Fruit fly (Drosophila melanogaster): ENCODE results near the gene lin-52.

The lin-52 gene

DNA sequence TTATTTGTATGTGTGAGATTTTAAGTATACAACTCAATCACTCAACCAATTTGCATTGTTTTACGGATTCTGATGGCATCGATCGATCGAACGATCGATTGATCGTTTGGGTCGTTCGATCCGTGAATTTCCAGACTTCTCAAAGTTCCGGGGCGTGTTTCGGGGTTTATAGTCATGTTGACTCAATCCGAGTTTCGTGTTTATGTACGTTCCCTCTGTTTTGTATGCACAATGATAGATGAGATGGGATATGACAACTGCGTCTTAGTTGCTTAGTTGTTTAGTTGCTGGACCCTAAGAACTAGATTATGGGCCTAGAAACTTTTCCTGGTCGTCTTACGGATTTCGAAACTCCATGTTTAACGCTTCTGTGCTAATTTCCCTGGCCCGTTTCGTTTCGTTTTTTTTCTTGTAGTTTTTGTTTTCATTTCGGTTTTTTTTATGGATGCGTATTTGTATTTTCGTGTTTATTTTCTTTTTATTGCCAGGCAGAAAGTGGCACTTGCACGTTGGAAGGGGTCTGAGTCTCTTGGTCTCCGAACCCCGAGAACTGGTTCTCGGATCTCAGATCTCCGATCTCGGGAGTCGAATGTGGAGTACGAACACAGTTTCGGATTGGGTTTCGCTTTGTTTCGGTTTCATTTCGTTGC is 14.0 kb upstream of the lin-52 start:
- no peak for TF ChIP-seq insv (optimal IDR thresholded peaks at IDR 0.05)
- no peak for TF ChIP-seq Myc (optimal IDR thresholded peaks at IDR 0.05)

DNA sequence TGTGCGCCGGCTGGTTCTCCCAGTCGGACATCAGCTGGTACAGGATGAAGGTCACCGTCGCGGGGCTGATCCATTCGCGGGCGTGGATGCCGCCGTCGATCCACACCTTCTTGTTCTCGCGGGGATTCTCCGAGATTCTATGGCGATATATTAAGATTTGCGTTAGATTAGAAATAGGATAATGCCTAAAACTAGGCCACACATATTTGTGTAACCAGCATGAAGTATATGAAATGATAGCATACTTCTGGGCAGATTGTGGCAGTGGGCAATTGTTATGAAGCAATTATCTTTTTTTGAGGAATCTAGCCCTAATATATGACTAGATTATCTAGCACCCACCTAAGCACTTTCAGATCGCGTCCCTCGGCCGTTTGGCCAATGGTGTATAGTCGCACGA is 12.0 kb upstream of the lin-52 start:
- TF ChIP-seq ttk (optimal IDR thresholded peaks at IDR 0.05), result no peak
- TF ChIP-seq insv (optimal IDR thresholded peaks at IDR 0.05), result no peak
- no peak for TF ChIP-seq Sin3A (optimal IDR thresholded peaks at IDR 0.05)
- TF ChIP-seq h (optimal IDR thresholded peaks at IDR 0.05), result no peak
- no peak for TF ChIP-seq Myc (optimal IDR thresholded peaks at IDR 0.05)
- no peak for TF ChIP-seq psq (optimal IDR thresholded peaks at IDR 0.05)

DNA sequence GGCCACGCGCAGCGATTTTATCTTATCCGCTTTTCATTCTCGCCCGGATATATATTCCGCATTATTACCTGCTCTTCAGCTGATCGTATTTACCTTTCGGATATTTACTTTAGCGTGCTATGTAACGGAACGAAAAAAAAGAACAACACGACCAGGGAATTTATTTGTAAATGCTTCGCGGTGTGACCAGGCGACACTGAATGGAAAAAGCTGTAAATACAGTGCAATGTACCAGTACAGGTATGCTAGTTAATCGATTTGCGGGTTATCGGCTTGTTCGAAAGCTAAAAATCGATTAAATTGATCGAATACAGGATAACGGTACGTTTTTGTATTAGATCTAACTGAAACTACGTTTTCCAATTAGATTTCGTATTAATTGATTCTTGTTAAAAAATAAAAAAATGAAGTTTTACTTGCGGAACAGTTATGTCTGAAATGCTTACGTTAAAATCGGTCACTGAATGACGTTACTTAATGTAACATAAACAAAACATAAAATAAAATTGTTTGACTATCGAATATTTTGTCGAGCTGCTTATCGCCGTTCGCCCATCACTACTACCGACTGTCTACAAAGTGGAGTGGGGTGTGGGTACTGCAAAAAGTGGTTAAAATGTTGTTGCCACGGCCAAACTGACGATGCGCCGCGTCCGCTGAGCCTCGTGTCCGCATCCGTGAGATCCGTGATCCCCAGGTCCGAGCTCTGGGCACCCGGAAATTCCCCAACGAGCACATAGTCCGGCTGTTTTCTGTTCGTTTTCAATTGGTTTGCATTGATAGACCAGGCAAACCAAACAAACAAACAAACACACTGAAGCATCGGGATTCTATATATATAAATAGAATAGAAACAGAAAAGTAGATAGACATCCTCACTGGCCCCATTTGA is 9.5 kb upstream of the lin-52 start, which contains the start of the genes MAPk-Ak2 and CG42699:
TSS of gene MAPk-Ak2 (minus strand) at position 203 of the 892 bp plus-strand sequence.
TSS of gene CG42699 (plus strand) at position 553 of the 892 bp plus-strand sequence.
- TF ChIP-seq Myc (optimal IDR thresholded peaks at IDR 0.05) (no peak), ttk (optimal IDR thresholded peaks at IDR 0.05) (no peak), Sin3A (optimal IDR thresholded peaks at IDR 0.05) (no peak), psq (optimal IDR thresholded peaks at IDR 0.05) (no peak), h (optimal IDR thresholded peaks at IDR 0.05) (no peak), insv (optimal IDR thresholded peaks at IDR 0.05) (no peak)

DNA sequence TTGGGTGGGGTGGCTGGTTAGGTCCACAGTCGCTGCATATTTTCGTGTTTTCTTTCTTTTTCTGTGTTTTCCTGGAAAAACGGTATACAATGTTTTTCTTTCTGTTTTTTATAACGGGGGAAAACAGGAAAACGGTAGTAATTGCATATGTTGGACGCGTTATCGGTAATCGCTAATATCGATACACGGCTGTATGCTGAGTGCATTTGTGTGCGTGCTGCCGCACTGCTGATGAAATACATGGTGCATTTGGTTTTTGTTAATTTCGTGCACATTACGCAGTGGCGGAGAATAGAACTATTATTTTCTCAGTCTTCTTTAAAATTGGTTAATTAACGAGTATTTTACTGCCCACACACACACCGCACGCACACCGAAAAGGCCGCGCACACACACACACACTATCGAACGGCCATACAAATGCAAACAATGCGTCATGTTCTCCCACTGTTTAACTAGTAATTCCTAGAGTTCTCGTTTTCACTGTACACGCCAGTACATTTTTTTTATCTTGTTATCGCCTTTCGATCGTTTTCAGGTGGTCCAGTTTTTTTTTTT is 8.8 kb upstream of the lin-52 start:
- TF ChIP-seq ttk (optimal IDR thresholded peaks at IDR 0.05) (no peak), Sin3A (optimal IDR thresholded peaks at IDR 0.05) (no peak), Myc (optimal IDR thresholded peaks at IDR 0.05) (no peak), h (optimal IDR thresholded peaks at IDR 0.05) (no peak), psq (optimal IDR thresholded peaks at IDR 0.05) (no peak), insv (optimal IDR thresholded peaks at IDR 0.05) (no peak)

DNA sequence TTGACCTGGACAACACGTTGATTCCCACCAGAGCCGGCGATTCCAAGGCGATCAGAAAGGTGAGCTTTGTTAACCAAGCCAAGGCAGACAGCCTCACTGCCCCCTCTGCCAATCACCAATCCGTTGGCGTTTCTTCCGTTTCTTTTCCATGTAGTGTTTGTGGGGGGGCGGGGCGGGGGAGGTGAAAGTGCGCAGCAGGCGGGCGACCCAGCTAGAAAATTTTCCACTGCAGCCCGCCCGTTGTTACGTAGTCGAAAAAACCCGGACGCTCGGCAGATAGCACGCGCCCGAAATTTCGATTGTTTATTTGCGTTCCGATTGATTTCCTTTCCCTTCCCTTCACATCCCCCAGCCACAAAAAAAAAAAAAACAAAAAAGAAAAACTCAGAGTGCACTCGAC is 1.4 kb upstream of the lin-52 start:
- TF ChIP-seq ttk (optimal IDR thresholded peaks at IDR 0.05) (no peak), Myc (optimal IDR thresholded peaks at IDR 0.05) (no peak), h (optimal IDR thresholded peaks at IDR 0.05) (no peak), psq (optimal IDR thresholded peaks at IDR 0.05) (no peak), Sin3A (optimal IDR thresholded peaks at IDR 0.05) (no peak), insv (optimal IDR thresholded peaks at IDR 0.05) (no peak)

DNA sequence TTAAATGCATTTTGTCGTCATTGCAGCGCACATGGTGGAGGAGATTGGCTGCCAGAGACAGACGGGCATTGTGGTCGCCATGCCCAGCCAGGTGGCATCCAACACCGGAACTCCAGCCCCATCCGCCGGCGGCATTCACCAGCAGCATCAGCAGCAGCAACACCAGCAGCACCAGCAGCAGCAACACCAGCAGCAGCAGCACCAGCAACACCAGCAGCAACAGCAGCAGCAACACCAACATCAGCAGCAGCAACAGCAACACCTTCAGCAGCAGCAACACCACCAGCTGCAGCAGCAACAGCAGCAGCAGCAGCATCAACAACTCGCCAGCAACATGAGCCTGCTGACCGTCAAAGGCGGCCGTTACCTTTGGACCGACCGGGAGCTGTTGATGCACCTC is 1.9 kb downstream of the lin-52 start:
- TF ChIP-seq h (optimal IDR thresholded peaks at IDR 0.05) (no peak), ttk (optimal IDR thresholded peaks at IDR 0.05) (no peak), psq (optimal IDR thresholded peaks at IDR 0.05) (no peak), Myc (optimal IDR thresholded peaks at IDR 0.05) (no peak), Sin3A (optimal IDR thresholded peaks at IDR 0.05) (no peak), insv (optimal IDR thresholded peaks at IDR 0.05) (no peak)

DNA sequence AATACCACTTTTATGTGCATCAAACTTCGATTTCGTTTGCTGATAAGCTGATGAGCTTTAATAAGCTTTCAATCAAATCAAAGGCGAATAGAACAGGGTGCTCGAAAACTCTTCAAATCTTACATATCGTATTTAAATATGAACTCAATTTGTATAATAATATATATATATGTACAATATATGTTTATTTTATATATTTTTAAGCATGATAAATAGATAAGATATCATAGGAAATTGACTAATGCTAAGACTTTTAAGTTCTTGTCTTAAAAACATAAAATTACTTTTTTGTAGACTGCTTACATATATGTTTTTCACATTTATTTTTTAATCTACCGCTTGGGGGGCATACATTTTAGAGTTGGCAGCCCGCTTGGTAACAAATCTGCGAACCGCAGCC is 2.8 kb downstream of the lin-52 start, which contains the start of gene CG15772:
TSS of gene CG15772 (plus strand) at position 301 of the 400 bp plus-strand sequence.
- TF ChIP-seq ttk (optimal IDR thresholded peaks at IDR 0.05), result no peak
- no peak for TF ChIP-seq insv (optimal IDR thresholded peaks at IDR 0.05)
- no peak for TF ChIP-seq Sin3A (optimal IDR thresholded peaks at IDR 0.05)
- no peak for TF ChIP-seq h (optimal IDR thresholded peaks at IDR 0.05)
- TF ChIP-seq Myc (optimal IDR thresholded peaks at IDR 0.05), result no peak
- no peak for TF ChIP-seq psq (optimal IDR thresholded peaks at IDR 0.05)

DNA sequence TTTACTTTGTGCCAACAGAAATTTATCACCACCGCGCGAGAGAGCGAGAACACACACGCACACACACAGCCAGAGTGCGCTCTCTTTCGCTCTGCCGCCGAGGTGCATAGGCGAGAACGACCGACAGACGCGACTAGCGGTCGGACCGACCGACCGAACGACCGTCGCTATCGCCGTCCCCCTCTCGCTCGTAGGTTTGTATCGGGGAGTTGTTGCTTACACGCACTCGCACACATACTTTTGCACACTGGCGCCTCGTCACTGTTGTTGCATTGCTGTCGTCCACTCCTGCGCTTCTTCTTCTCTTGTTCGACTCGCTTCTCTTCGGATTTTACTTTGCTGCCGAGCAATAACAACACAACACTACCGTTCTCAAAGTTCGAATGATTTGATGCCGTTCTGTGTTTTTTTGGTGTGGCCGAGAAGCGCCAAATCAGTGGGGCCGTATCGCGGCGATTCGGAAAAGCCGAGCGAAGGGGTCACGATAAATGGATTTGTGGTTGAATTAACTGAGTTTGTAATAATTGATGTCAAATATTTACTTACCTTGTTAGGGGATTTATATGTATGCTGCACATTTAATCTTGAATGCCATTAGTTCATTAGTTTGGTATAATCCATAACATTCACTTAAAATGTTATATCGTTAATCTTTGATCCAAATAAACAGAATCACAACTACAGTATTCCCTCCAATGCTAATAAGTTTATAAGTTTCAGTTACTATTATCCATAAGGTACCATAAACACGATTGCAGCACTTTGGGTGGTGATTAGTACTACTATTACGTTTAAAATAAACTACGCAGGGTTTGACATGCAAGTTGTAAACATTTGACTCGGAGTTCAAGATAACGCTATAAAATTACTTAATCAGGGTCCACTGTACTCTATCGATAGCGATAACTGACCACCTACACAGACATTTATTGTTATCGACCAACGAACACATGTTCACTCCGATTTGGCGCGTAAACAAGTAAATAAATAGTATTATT is 7.6 kb downstream of the lin-52 start, which contains the start of the genes IntS6 and Rtel1:
TSS of gene IntS6 (minus strand) at position 391 of the 998 bp plus-strand sequence.
TSS of gene Rtel1 (plus strand) at position 884 of the 998 bp plus-strand sequence.
- TF ChIP-seq Sin3A (optimal IDR thresholded peaks at IDR 0.05) (no peak), ttk (optimal IDR thresholded peaks at IDR 0.05) (no peak), psq (optimal IDR thresholded peaks at IDR 0.05) (no peak), insv (optimal IDR thresholded peaks at IDR 0.05) (no peak), h (optimal IDR thresholded peaks at IDR 0.05) (no peak), Myc (optimal IDR thresholded peaks at IDR 0.05) (no peak)

DNA sequence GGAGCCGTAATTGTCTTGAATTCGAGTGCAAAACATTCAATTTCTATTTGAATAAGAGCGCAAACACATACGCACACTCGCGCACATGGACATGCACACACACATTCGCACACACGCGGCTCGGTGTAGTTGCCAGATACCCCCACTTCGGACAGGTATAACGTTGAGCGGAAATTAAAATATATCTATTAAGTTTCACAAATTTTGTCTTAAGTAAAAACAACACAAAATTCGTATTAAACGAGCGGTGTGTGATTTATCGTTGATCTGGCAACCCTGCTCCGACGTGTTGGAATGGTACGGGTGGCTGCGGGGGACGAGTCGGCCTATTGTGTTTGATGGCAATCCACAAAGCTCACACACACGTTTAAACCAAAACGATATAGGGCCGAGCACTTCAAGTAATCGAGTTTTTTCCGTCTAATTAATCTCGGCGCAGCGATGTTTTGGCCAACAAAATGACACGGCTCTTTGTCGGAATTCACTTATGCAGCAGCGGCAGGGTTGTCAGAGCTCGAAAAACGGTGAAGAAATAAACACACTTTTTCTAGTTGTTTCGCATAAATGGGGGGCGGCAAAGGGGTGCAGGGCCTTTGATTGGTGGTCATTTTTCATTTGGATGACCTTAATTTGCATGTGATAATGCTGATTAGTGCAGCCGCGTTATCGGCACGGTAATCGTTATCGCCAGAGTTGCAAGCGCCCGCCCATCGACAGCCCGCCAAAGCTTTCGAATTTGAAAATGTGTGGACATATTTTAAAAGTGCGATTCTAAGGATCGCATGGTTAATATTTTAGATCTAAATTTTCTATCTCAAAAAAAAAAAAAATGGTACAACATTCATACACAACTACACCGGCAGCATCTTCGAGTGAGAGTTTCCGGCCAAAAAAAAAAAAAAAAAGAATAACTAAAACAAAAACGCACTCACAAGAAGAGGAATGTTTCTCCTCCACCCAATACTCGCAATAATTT is 8.6 kb downstream of the lin-52 start:
- TF ChIP-seq insv (optimal IDR thresholded peaks at IDR 0.05), result no peak
- TF ChIP-seq ttk (optimal IDR thresholded peaks at IDR 0.05), result no peak
- no peak for TF ChIP-seq psq (optimal IDR thresholded peaks at IDR 0.05)
- TF ChIP-seq h (optimal IDR thresholded peaks at IDR 0.05), result no peak
- no peak for TF ChIP-seq Myc (optimal IDR thresholded peaks at IDR 0.05)
- TF ChIP-seq Sin3A (optimal IDR thresholded peaks at IDR 0.05), result no peak
